Fruit fly (Drosophila melanogaster): ENCODE results near the gene CG15025.

CG15025 gene

dm6 chr3R:19508388-19509185 lies 17.7 kb upstream of the CG15025 start (continued):
- TF ChIP-seq ken (GFP tag; IDR thresholded peaks at IDR 0.05) (no peak), CG7839 (tag; optimal IDR thresholded peaks at IDR 0.05) (peak; percentile 42), CG10543 (GFP tag; optimal IDR thresholded peaks at IDR 0.05) (peak; percentile 17), CG12391 (tag; optimal IDR thresholded peaks at IDR 0.05) (peak; percentile 4), CG17912 (GFP tag; optimal IDR thresholded peaks at IDR 0.05) (no peak), Deaf1 (tag; optimal IDR thresholded peaks at IDR 0.05) (peak; percentile 98), Trl (optimal IDR thresholded peaks at IDR 0.05) (peak; percentile 79), Trl (GFP tag; optimal IDR thresholded peaks at IDR 0.05) (no peak), Vsx1 (GFP tag; optimal IDR thresholded peaks at IDR 0.05) (peak; percentile 19), CG17385 (GFP tag; optimal IDR thresholded peaks at IDR 0.05) (no peak), trem (tag; optimal IDR thresholded peaks at IDR 0.05) (no peak), CG15514 (GFP tag; optimal IDR thresholded peaks at IDR 0.05) (peak; percentile 19), CG11504 (tag; optimal IDR thresholded peaks at IDR 0.05) (peak; percentile 46), crp (GFP tag; optimal IDR thresholded peaks at IDR 0.05) (peak in 1 of 2 experiments; percentile 9), CG13424 (tag; optimal IDR thresholded peaks at IDR 0.05) (peak; percentile 2)

DNA sequence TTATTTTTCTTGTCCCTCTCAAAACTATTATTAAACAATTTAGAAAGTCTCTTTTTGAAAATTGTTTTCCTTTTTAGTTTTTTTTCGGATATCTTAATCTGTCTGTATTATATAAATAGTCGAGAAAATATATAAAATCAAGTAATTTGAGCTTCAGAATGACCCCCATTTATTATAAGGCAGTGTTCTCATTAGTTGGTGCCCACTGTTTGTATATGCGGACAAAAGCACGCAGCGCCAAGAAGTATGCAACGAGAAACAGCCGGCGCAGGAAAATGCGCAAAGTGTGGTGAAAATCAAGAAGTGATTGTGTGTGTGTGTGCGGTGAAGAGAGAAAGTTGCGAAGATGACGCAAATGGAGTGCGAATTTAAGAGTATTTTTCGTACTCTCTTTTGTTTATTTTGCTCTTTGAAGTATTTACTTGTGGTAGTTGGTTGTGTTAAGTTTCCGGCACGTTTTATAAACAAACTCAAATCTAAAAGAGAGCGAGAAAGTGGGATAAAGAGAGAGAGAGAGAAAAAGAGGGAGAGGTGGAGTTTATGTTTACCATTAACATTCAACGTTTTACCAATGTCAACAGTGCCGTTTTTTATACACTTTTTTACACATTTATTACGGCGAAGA lies 12.3 kb upstream of the CG15025 start:
- TF ChIP-seq BtbVII (GFP tag; optimal IDR thresholded peaks at IDR 0.05) (no peak), CG12659 (GFP tag; optimal IDR thresholded peaks at IDR 0.05) (no peak), odd (GFP tag; optimal IDR thresholded peaks at IDR 0.05) (no peak), Six4 (GFP tag; optimal IDR thresholded peaks at IDR 0.05) (no peak), dysf (GFP tag; IDR thresholded peaks at IDR 0.05) (no peak), CG11456 (GFP tag; IDR thresholded peaks at IDR 0.05) (no peak), CG3281 (GFP tag; optimal IDR thresholded peaks at IDR 0.05) (no peak), exex (tag; optimal IDR thresholded peaks at IDR 0.05) (no peak), Aef1 (GFP tag; IDR thresholded peaks at IDR 0.05) (no peak), CG10321 (GFP tag; IDR thresholded peaks at IDR 0.05) (no peak), CG31441 (GFP tag; IDR thresholded peaks at IDR 0.05) (0 out of 2 replicates have a peak, but pooled peaks have one; percentile 28), E2f1 (GFP tag; IDR thresholded peaks at IDR 0.05) (no peak), ken (GFP tag; IDR thresholded peaks at IDR 0.05) (no peak), BEAF-32 (GFP tag; optimal IDR thresholded peaks at IDR 0.05) (no peak), E2f2 (GFP tag; IDR thresholded peaks at IDR 0.05) (no peak), CG15514 (GFP tag; optimal IDR thresholded peaks at IDR 0.05) (no peak), CG16813 (GFP tag; IDR thresholded peaks at IDR 0.05; ENCODE audit: partially characterized antibody) (no peak), CG17186 (GFP tag; optimal IDR thresholded peaks at IDR 0.05) (no peak), CG12769 (tag; optimal IDR thresholded peaks at IDR 0.05) (no peak), Nf-YA (GFP tag; IDR thresholded peaks at IDR 0.05) (no peak), en (GFP tag; optimal IDR thresholded peaks at IDR 0.05) (no peak), sens (GFP tag) (peak; percentile 57), gcm2 (GFP tag; optimal IDR thresholded peaks at IDR 0.05) (no peak), CG6683 (GFP tag; optimal IDR thresholded peaks at IDR 0.05) (no peak), NC2β (GFP tag; optimal IDR thresholded peaks at IDR 0.05) (no peak), CG5953 (GFP tag; IDR thresholded peaks at IDR 0.05) (no peak), aop (GFP tag; IDR thresholded peaks at IDR 0.05) (no peak), prd (optimal IDR thresholded peaks at IDR 0.05) (no peak), prd (GFP tag; IDR thresholded peaks at IDR 0.05) (no peak), CoRest (tag; optimal IDR thresholded peaks at IDR 0.05) (peak; percentile 21), bab2 (GFP tag; optimal IDR thresholded peaks at IDR 0.05) (no peak), Dad (GFP tag; optimal IDR thresholded peaks at IDR 0.05) (no peak), row (GFP tag; IDR thresholded peaks at IDR 0.05) (peak; percentile 57), dimm (GFP tag; IDR thresholded peaks at IDR 0.05) (no peak), CG17359 (tag; optimal IDR thresholded peaks at IDR 0.05) (peak; percentile 7), CG11504 (tag; optimal IDR thresholded peaks at IDR 0.05) (peak; percentile 41)

Measured in whole organism, embryonic.